Fruit fly (Drosophila melanogaster) whole organism, embryonic: ENCODE results near the gene CG15880.

Source experiments
- CG10431 ChIP-seq: fragments of 200-800 bp; sonication (Bioruptor generic); optimal IDR thresholded peaks from 3 replicates; lab custom pipeline; 2018; ENCODE audit warnings: missing biosample characterization, mild to moderate bottlenecking, missing genetic modification characterization
- CG10462 ChIP-seq: fragments of 200-800 bp; sonication (Bioruptor generic); optimal IDR thresholded peaks from 2 replicates; lab custom pipeline; 2016; ENCODE audit warnings: missing biosample characterization, missing genetic modification characterization
- CG10654 ChIP-seq: fragments of 200-800 bp; sonication (Bioruptor generic); optimal IDR thresholded peaks from 2 replicates; lab custom pipeline; 2016; ENCODE audit warnings: missing biosample characterization, missing genetic modification characterization
- CG11723 ChIP-seq: fragments of 200-800 bp; sonication (Bioruptor generic); optimal IDR thresholded peaks from 2 replicates; lab custom pipeline; 2017; ENCODE audit warnings: missing biosample characterization, mild to moderate bottlenecking, missing genetic modification characterization
- CG1233 ChIP-seq: fragments of 200-800 bp; sonication (Bioruptor generic); optimal IDR thresholded peaks from 4 replicates; lab custom pipeline; 2018; ENCODE audit warnings: missing biosample characterization, mild to moderate bottlenecking, missing genetic modification characterization
- CG14441 ChIP-seq: fragments of 200-800 bp; sonication (Bioruptor generic); IDR thresholded peaks from 2 replicates; pipeline ENCODE4 v1.3.6; 2022; ENCODE audit warnings: missing biosample characterization, missing genetic modification characterization
- CG14710 ChIP-seq: fragments of 200-800 bp; sonication (Bioruptor generic); optimal IDR thresholded peaks from 3 replicates; lab custom pipeline; 2019; ENCODE audit warnings: missing biosample characterization, mild to moderate bottlenecking, missing genetic modification characterization, moderate library complexity
- CG1603 ChIP-seq: fragments of 200-800 bp; sonication (Bioruptor generic); optimal IDR thresholded peaks from 2 replicates; lab custom pipeline; 2019; ENCODE audit warnings: missing biosample characterization, mild to moderate bottlenecking, missing genetic modification characterization, moderate library complexity
- CG17802 ChIP-seq: fragments of 200-800 bp; sonication (Bioruptor generic); optimal IDR thresholded peaks from 2 replicates; lab custom pipeline; 2018; ENCODE audit warnings: missing biosample characterization, mild to moderate bottlenecking, missing genetic modification characterization, moderate library complexity
- CG17912 ChIP-seq: fragments of 200-800 bp; sonication (Bioruptor generic); optimal IDR thresholded peaks from 2 replicates; lab custom pipeline; 2018; ENCODE audit warnings: missing biosample characterization, mild to moderate bottlenecking, missing genetic modification characterization
- CG6254 ChIP-seq: fragments of 200-800 bp; sonication (Bioruptor generic); optimal IDR thresholded peaks from 3 replicates; lab custom pipeline; 2017; ENCODE audit warnings: mild to moderate bottlenecking, missing biosample characterization, missing genetic modification reagents, missing genetic modification characterization
- CG8281 ChIP-seq: fragments of 200-800 bp; sonication (Bioruptor generic); optimal IDR thresholded peaks from 2 replicates; lab custom pipeline; 2018; ENCODE audit warnings: missing biosample characterization, mild to moderate bottlenecking, missing genetic modification characterization, moderate library complexity
- CHES-1-like ChIP-seq: fragments of 200-800 bp; sonication (Bioruptor generic); optimal IDR thresholded peaks from 2 replicates; lab custom pipeline; 2016; ENCODE audit warnings: missing biosample characterization, missing genetic modification characterization
- Camta ChIP-seq: fragments of 200-800 bp; sonication (Bioruptor generic); optimal IDR thresholded peaks from 2 replicates; lab custom pipeline; 2016; ENCODE audit warnings: missing biosample characterization, missing genetic modification characterization
- E2f1 ChIP-seq: fragments of 200-800 bp; sonication (Bioruptor generic); IDR thresholded peaks from 2 replicates; pipeline ENCODE4 v1.3.6; 2022; ENCODE audit warnings: missing biosample characterization, missing genetic modification characterization
- Fer2 ChIP-seq: fragments of 200-800 bp; sonication (Bioruptor generic); optimal IDR thresholded peaks from 2 replicates; lab custom pipeline; 2018; ENCODE audit warnings: missing biosample characterization, mild to moderate bottlenecking, missing genetic modification characterization, moderate library complexity
- Gsc ChIP-seq: fragments of 200-800 bp; sonication (Bioruptor generic); IDR thresholded peaks from 2 replicates; pipeline ENCODE4 v1.3.6; 2022; ENCODE audit warnings: missing biosample characterization, missing genetic modification characterization
- HmgZ ChIP-seq: fragments of 200-800 bp; sonication (Bioruptor generic); optimal IDR thresholded peaks from 2 replicates; lab custom pipeline; 2018; ENCODE audit warnings: missing biosample characterization, mild to moderate bottlenecking, missing genetic modification characterization
- Hmx ChIP-seq: fragments of 200-800 bp; sonication (Bioruptor generic); optimal IDR thresholded peaks from 2 replicates; lab custom pipeline; 2016; ENCODE audit warnings: missing biosample characterization, missing genetic modification characterization
- Lhr ChIP-seq: fragments of 200-800 bp; sonication (Bioruptor generic); optimal IDR thresholded peaks from 3 replicates; lab custom pipeline; 2017; ENCODE audit warnings: mild to moderate bottlenecking, missing biosample characterization, missing genetic modification reagents, missing genetic modification characterization
- Med ChIP-seq: fragments of 200-800 bp; sonication (Bioruptor generic); peaks from one replicate; lab custom pipeline; 2016; ENCODE audit warnings: missing biosample characterization, missing genetic modification characterization, mild to moderate bottlenecking, inconsistent platforms, moderate library complexity
- Rfx ChIP-seq: fragments of 200-800 bp; sonication (Bioruptor generic); IDR thresholded peaks from 2 replicates; pipeline ENCODE4 v1.3.6; 2022; ENCODE audit warnings: missing biosample characterization, missing genetic modification characterization
- Xbp1 ChIP-seq: fragments of 200-800 bp; sonication (Bioruptor generic); optimal IDR thresholded peaks from 3 replicates; lab custom pipeline; 2016; ENCODE audit warnings: missing biosample characterization, mild to moderate bottlenecking, missing genetic modification characterization
- Xrp1 ChIP-seq: fragments of 200-800 bp; sonication (Bioruptor generic); IDR thresholded peaks from 2 replicates; pipeline ENCODE4 v1.3.6; 2022; ENCODE audit warnings: missing biosample characterization, missing genetic modification characterization
- abd-A ChIP-seq: fragments of 200-800 bp; sonication (Bioruptor generic); optimal IDR thresholded peaks from 3 replicates; lab custom pipeline; 2019; ENCODE audit warnings: missing biosample characterization, mild to moderate bottlenecking, missing genetic modification characterization, moderate library complexity
- ac ChIP-seq: fragments of 200-800 bp; sonication (Bioruptor generic); optimal IDR thresholded peaks from 3 replicates; lab custom pipeline; 2017; ENCODE audit warnings: missing biosample characterization, mild to moderate bottlenecking, missing genetic modification characterization
- az2 ChIP-seq: fragments of 200-800 bp; sonication (Bioruptor generic); optimal IDR thresholded peaks from 3 replicates; lab custom pipeline; 2016; ENCODE audit warnings: missing biosample characterization, missing genetic modification characterization
- bigmax ChIP-seq: fragments of 200-800 bp; sonication (Bioruptor generic); optimal IDR thresholded peaks from 2 replicates; lab custom pipeline; 2018; ENCODE audit warnings: missing biosample characterization, mild to moderate bottlenecking, missing genetic modification characterization
- croc ChIP-seq: fragments of 200-800 bp; sonication (Bioruptor generic); conservative IDR thresholded peaks from 3 replicates; pipeline ENCODE4 v1.3.6; 2022; ENCODE audit warnings: missing biosample characterization, missing genetic modification characterization
- dysf ChIP-seq: fragments of 200-800 bp; sonication (Bioruptor generic); IDR thresholded peaks from 3 replicates; pipeline ENCODE4 v1.3.6; 2022; ENCODE audit warnings: missing biosample characterization, missing genetic modification characterization
- en ChIP-seq: fragments of 200-800 bp; sonication (Bioruptor generic); optimal IDR thresholded peaks from 2 replicates; lab custom pipeline; 2016; ENCODE audit warnings: missing biosample characterization, missing genetic modification characterization
- esg ChIP-seq: fragments of 200-800 bp; sonication (Bioruptor generic); conservative IDR thresholded peaks from 2 replicates; pipeline ENCODE4 v1.3.6; 2022; ENCODE audit warnings: missing biosample characterization, missing genetic modification characterization
- grau ChIP-seq: fragments of 200-800 bp; optimal IDR thresholded peaks from 3 replicates; lab custom pipeline; 2019; ENCODE audit warnings: missing biosample characterization, mild to moderate bottlenecking, missing genetic modification characterization, moderate library complexity
- gt ChIP-seq: fragments of 200-800 bp; sonication (Bioruptor generic); IDR thresholded peaks from 2 replicates; pipeline ENCODE4 v1.3.6; 2022; ENCODE audit warnings: missing biosample characterization, missing genetic modification characterization
- hth ChIP-seq: fragments of >200 bp; optimal IDR thresholded peaks from 2 replicates; lab custom pipeline; 2017; ENCODE audit warnings: inconsistent platforms
- jigr1 ChIP-seq: fragments of 200-800 bp; sonication (Bioruptor generic); IDR thresholded peaks from 3 replicates; pipeline ENCODE4 v1.3.6; 2022; ENCODE audit warnings: missing biosample characterization, missing genetic modification characterization
- kay ChIP-seq: fragments of 200-800 bp; sonication (Bioruptor generic); optimal IDR thresholded peaks from 2 replicates; lab custom pipeline; 2016; ENCODE audit warnings: missing biosample characterization, missing genetic modification characterization
- mam ChIP-seq: fragments of 200-800 bp; sonication (Bioruptor generic); optimal IDR thresholded peaks from 3 replicates; lab custom pipeline; 2016; ENCODE audit warnings: missing biosample characterization, missing genetic modification characterization
- pnt ChIP-seq: fragments of 200-800 bp; sonication (Bioruptor generic); optimal IDR thresholded peaks from 3 replicates; lab custom pipeline; 2016; ENCODE audit warnings: missing biosample characterization, missing genetic modification characterization
- pum ChIP-seq: fragments of 200-800 bp; sonication (Bioruptor generic); optimal IDR thresholded peaks from 2 replicates; lab custom pipeline; 2016; ENCODE audit warnings: missing biosample characterization, missing genetic modification characterization
- seq ChIP-seq: fragments of 200-800 bp; sonication (Bioruptor generic); IDR thresholded peaks from 2 replicates; pipeline ENCODE4 v1.3.6; 2022; ENCODE audit warnings: missing biosample characterization, missing genetic modification characterization
- shn ChIP-seq: fragments of 200-800 bp; sonication (Bioruptor generic); optimal IDR thresholded peaks from 3 replicates; lab custom pipeline; 2016; ENCODE audit warnings: missing biosample characterization, missing genetic modification characterization
- stwl ChIP-seq: fragments of 200-800 bp; sonication (Bioruptor generic); optimal IDR thresholded peaks from 3 replicates; lab custom pipeline; 2018; ENCODE audit warnings: missing biosample characterization, mild to moderate bottlenecking, missing genetic modification characterization, moderate library complexity
- tgo ChIP-seq: fragments of 200-800 bp; sonication (Bioruptor generic); IDR thresholded peaks from 3 replicates; pipeline ENCODE4 v1.3.6; 2022; ENCODE audit warnings: missing biosample characterization, missing genetic modification characterization
- trem ChIP-seq: fragments of 200-800 bp; optimal IDR thresholded peaks from 3 replicates; lab custom pipeline; 2019; ENCODE audit warnings: missing biosample characterization, mild to moderate bottlenecking, missing genetic modification characterization, moderate library complexity
- trh ChIP-seq: fragments of 200-800 bp; sonication (Bioruptor generic); optimal IDR thresholded peaks from 2 replicates; lab custom pipeline; 2016; ENCODE audit warnings: missing biosample characterization, missing genetic modification characterization
- ttk ChIP-seq: fragments of 200-800 bp; sonication (Bioruptor generic); IDR thresholded peaks from 2 replicates; pipeline ENCODE4 v2.1.2; 2022; ENCODE audit warnings: missing biosample characterization, missing genetic modification characterization
- vfl ChIP-seq: fragments of 200-800 bp; sonication (Bioruptor generic); optimal IDR thresholded peaks from 2 replicates; lab custom pipeline; 2016; ENCODE audit warnings: missing biosample characterization, missing genetic modification characterization
- yki ChIP-seq: fragments of >200 bp; optimal IDR thresholded peaks from 3 replicates; lab custom pipeline; 2018
- z ChIP-seq: fragments of 200-800 bp; sonication (Bioruptor generic); IDR thresholded peaks from 3 replicates; pipeline ENCODE4 v1.3.6; 2022; ENCODE audit warnings: missing biosample characterization, missing genetic modification characterization

Gene CG15880

DNA sequence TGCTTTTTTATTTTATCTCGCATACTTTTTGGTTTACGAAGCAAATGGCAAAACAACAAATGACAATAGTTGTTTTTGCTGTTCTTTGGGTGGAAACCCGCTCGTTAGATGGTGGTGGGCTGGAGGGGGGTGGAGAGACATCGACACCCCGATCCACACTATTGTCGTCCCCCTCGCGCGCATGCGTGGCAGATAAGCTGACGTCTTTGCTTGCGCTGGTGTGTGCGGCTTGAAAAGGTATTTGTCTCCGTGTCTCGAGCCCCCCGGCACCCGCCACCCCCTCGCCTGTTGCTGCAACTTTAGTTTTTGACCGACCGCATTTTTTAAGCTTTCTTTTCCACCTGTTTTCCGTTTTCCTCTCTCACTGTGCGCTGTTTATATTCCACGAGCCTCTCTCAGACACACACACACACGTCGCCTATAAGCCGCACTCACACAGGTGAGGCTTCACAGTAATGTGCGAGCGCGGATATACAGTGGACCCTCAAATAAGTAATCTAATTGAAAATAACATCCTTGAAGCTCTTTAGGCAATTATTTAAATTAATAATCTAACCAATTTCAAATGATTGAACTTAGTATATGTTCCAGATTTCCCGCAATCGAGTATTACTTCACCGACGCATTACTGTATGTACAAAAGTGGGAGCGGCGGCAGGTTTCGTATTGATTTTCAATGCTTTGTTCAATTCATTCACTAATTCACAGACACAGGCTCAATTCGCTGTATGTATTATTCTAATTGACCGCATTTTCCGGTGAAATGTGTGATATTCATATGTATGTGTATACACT, 49.4 kb upstream of the CG15880 start (continued):
- TF ChIP-seq Xrp1 (GFP tag; lab: Robert Waterston, UW) (peak; percentile 95), CG10431 (peak; percentile 70), vfl (peak; percentile 79), CG14441 (GFP tag; lab: Robert Waterston, UW) (peak; percentile 97), ac (GFP tag; lab: Kevin White, UChicago) (peak; percentile 68), yki (lab: Kevin White, UChicago) (no peak)

DNA sequence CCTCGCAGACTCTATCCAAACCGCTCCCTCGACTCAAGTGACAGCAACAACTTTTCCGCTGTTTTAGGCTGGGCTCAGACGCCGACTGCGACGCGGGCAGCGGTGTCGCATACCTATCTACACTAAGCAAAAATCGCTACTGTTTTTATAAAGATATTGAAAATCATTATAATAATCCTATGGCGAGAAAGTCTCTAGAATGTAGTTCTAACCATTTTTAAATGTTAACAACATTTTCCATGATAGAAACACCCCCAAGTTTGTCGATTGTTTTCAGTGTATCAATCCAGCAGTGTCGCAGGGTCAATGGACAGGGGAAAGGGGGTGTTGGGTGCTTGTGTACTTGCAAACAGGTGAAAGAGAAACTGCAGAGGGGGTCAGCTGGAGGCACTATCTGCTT, 48.1 kb upstream of the CG15880 start:
- TF ChIP-seq Med (peak; percentile 100), dysf (peak; percentile 97), CHES-1-like (peak; percentile 92), grau (tag; lab: Kevin White, UChicago) (peak; percentile 94), CG10462 (GFP tag; lab: Kevin White, UChicago) (peak; percentile 91), tgo (peak; percentile 96), Xbp1 (peak; percentile 97), Gsc (GFP tag; lab: Robert Waterston, UW) (peak; percentile 84), ttk (peak; percentile 97), CG14710 (tag; lab: Kevin White, UChicago) (peak; percentile 93), jigr1 (GFP tag; lab: Robert Waterston, UW) (peak; percentile 89), CG11723 (peak; percentile 91), z (GFP tag; lab: Robert Waterston, UW) (peak; percentile 71; the same call in 2 of the 3 replicates), Camta (GFP tag; lab: Kevin White, UChicago) (peak; percentile 94), hth (lab: Kevin White, UChicago) (no peak), seq (GFP tag; lab: Robert Waterston, UW) (peak; percentile 96), CG1233 (GFP tag; lab: Kevin White, UChicago) (peak; percentile 96), HmgZ (tag; lab: Kevin White, UChicago) (peak; percentile 97), Lhr (GFP tag; lab: Kevin White, UChicago) (peak; percentile 85), stwl (tag; lab: Kevin White, UChicago) (peak; percentile 43), az2 (GFP tag; lab: Kevin White, UChicago) (peak; percentile 96), CG6254 (GFP tag; lab: Kevin White, UChicago) (peak; percentile 92), shn (GFP tag; lab: Kevin White, UChicago) (peak; percentile 89), Rfx (GFP tag; lab: Robert Waterston, UW) (peak; percentile 98), CG10654 (GFP tag; lab: Kevin White, UChicago) (peak; percentile 94), mam (GFP tag; lab: Kevin White, UChicago) (peak; percentile 96), kay (GFP tag; lab: Kevin White, UChicago) (peak; percentile 88), croc (GFP tag; lab: Robert Waterston, UW) (peak; percentile 88), CG17802 (peak; percentile 87), Fer2 (tag; lab: Kevin White, UChicago) (peak; percentile 88), gt (GFP tag; lab: Robert Waterston, UW) (peak; percentile 81), en (GFP tag; lab: Kevin White, UChicago) (peak; percentile 91), trem (peak; percentile 91), trh (GFP tag; lab: Kevin White, UChicago) (peak; percentile 94), bigmax (GFP tag; lab: Kevin White, UChicago) (peak; percentile 69), CG8281 (tag; lab: Kevin White, UChicago) (peak; percentile 92), pnt (GFP tag; lab: Kevin White, UChicago) (peak; percentile 96), CG17912 (GFP tag; lab: Kevin White, UChicago) (peak; percentile 92), CG1603 (tag; lab: Kevin White, UChicago) (peak; percentile 97), Hmx (GFP tag; lab: Kevin White, UChicago) (peak; percentile 92), pum (peak; percentile 95), abd-A (tag; lab: Kevin White, UChicago) (peak; percentile 48), E2f1 (peak; percentile 95), esg (GFP tag; lab: Robert Waterston, UW) (peak; percentile 95)
